Fruit fly (Drosophila melanogaster): Measurements from ENCODE around the gene Gr10b.

Gene Gr10b

DNA sequence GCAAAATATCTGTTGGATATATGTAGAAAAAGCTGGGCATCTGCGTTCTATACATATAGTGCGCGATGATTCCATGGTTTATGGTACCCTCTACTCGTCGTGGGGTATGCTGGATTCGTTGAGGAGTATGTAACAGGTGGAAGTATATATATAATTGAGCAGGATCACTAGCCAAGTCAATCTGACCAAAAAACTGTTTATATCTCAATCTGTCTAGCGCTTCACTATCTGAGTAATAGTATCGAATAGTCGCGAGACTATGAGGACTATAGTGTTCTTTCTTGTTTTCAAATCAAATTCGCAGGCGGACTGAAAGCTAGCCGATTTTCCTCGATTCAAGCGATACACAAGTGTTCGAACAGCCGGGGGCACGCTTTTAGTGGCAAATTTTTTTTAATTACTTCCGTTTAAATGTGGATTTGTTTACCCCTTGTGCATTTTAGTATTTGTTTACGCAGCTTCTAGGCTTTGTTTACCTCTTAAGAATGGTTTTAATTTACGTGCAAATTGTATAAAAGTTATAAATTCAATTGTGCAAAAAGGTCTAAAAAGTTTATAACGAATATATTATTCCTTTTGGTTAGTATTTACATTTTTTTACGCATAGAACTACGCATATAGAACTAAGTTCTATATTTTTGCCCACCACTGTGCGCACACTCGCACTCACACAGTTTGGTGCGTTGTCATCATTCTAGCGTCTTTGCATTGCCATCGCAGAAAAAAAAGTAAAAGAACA is 22.2 kb downstream of the Gr10b start:
- TF ChIP-seq pad (GFP tag; optimal IDR thresholded peaks at IDR 0.05), result no peak
- TF ChIP-seq CG11617 (GFP tag; optimal IDR thresholded peaks at IDR 0.05), result peak; percentile 17
- TF ChIP-seq tj (GFP tag; optimal IDR thresholded peaks at IDR 0.05), result peak; percentile 26
- no peak for TF ChIP-seq cic (GFP tag; optimal IDR thresholded peaks at IDR 0.05)
- peak; percentile 13 for TF ChIP-seq bab1 (GFP tag; optimal IDR thresholded peaks at IDR 0.05)
- TF ChIP-seq CG33017 (tag; optimal IDR thresholded peaks at IDR 0.05), result no peak
- peak; percentile 24 for TF ChIP-seq CG5204 (GFP tag; optimal IDR thresholded peaks at IDR 0.05)
- peak; percentile 34 for TF ChIP-seq CG12768 (GFP tag; optimal IDR thresholded peaks at IDR 0.05)
- peak; percentile 16 for TF ChIP-seq CG14711 (tag; optimal IDR thresholded peaks at IDR 0.05)
- no peak for TF ChIP-seq toe (GFP tag; optimal IDR thresholded peaks at IDR 0.05)
- peak; percentile 89 for TF ChIP-seq kay (GFP tag; ENCODE audit: borderline replicate concordance)
- no peak for TF ChIP-seq Clk (GFP tag; optimal IDR thresholded peaks at IDR 0.05)
- TF ChIP-seq CG7045 (GFP tag; optimal IDR thresholded peaks at IDR 0.05), result peak; percentile 40
- TF ChIP-seq Crg-1 (GFP tag; optimal IDR thresholded peaks at IDR 0.05), result no peak

dm6 chrX:11389494-11390447 is 23.2 kb downstream of the Gr10b start:
- TF ChIP-seq bab1 (GFP tag; optimal IDR thresholded peaks at IDR 0.05), result peak; percentile 67
- no peak for TF ChIP-seq CG7101 (tag; optimal IDR thresholded peaks at IDR 0.05)
- TF ChIP-seq CG12768 (GFP tag; optimal IDR thresholded peaks at IDR 0.05), result no peak
- TF ChIP-seq toe (GFP tag; optimal IDR thresholded peaks at IDR 0.05), result no peak
- TF ChIP-seq CG14711 (tag; optimal IDR thresholded peaks at IDR 0.05), result no peak
- TF ChIP-seq CG1620 (GFP tag; optimal IDR thresholded peaks at IDR 0.05), result no peak
- peak; percentile 99 for TF ChIP-seq pad (GFP tag; optimal IDR thresholded peaks at IDR 0.05)
- TF ChIP-seq Clk (GFP tag; optimal IDR thresholded peaks at IDR 0.05), result no peak
- TF ChIP-seq Hr96 (GFP tag; optimal IDR thresholded peaks at IDR 0.05), result no peak

- TF ChIP-seq Clk (GFP tag; optimal IDR thresholded peaks at IDR 0.05) (no peak), CG14711 (tag; optimal IDR thresholded peaks at IDR 0.05) (no peak), CG12768 (GFP tag; optimal IDR thresholded peaks at IDR 0.05) (no peak), CG7045 (GFP tag; optimal IDR thresholded peaks at IDR 0.05) (no peak), toe (GFP tag; optimal IDR thresholded peaks at IDR 0.05) (no peak), Crg-1 (GFP tag; optimal IDR thresholded peaks at IDR 0.05) (no peak), Mnt (GFP tag; optimal IDR thresholded peaks at IDR 0.05) (no peak), CG1620 (GFP tag; optimal IDR thresholded peaks at IDR 0.05) (no peak), CG5204 (GFP tag; optimal IDR thresholded peaks at IDR 0.05) (no peak), CG7101 (tag; optimal IDR thresholded peaks at IDR 0.05) (no peak), bab1 (GFP tag; optimal IDR thresholded peaks at IDR 0.05) (no peak), CG33017 (tag; optimal IDR thresholded peaks at IDR 0.05) (no peak), pad (GFP tag; optimal IDR thresholded peaks at IDR 0.05) (no peak)
These were observed 27.5 kb downstream of the Gr10b start for dm6 chrX:11385498-11385897.

DNA sequence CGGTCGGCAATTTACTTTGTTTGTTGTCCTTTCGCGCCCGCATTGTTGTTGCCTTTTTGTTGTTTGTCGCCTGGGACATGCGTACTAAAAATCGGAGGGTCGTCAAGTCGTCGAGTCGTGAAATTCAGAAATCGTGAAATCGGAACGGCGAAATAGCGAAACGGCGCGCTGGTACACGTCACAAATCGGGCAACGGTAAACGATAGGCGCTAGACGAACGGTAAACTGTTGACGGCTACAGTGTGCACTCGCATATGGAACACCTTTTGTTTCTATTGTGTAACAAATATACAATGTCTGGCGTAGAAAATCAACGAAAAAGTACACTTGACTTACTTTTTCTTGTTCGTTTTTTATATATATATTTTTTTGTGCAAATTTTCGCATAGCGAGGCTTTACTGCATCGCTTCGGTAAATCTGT is 29.0 kb downstream of the Gr10b start:
- TF ChIP-seq ovo (GFP tag; optimal IDR thresholded peaks at IDR 0.05), result no peak
- peak; percentile 4 for TF ChIP-seq CG12768 (GFP tag; optimal IDR thresholded peaks at IDR 0.05)
- TF ChIP-seq pad (GFP tag; optimal IDR thresholded peaks at IDR 0.05), result no peak
- no peak for TF ChIP-seq CG1620 (GFP tag; optimal IDR thresholded peaks at IDR 0.05)
- TF ChIP-seq cnc (optimal IDR thresholded peaks at IDR 0.05), result no peak
- no peak for TF ChIP-seq Hr96 (GFP tag; optimal IDR thresholded peaks at IDR 0.05)
- no peak for TF ChIP-seq tj (GFP tag; optimal IDR thresholded peaks at IDR 0.05)
- peak; percentile 44 for TF ChIP-seq CG5204 (GFP tag; optimal IDR thresholded peaks at IDR 0.05)
- no peak for TF ChIP-seq kay (GFP tag; ENCODE audit: borderline replicate concordance)
- TF ChIP-seq Clk (GFP tag; optimal IDR thresholded peaks at IDR 0.05), result no peak
- peak; percentile 27 for TF ChIP-seq toe (GFP tag; optimal IDR thresholded peaks at IDR 0.05)
- TF ChIP-seq CG33017 (tag; optimal IDR thresholded peaks at IDR 0.05), result peak; percentile 17
- peak; percentile 42 for TF ChIP-seq CG7045 (GFP tag; optimal IDR thresholded peaks at IDR 0.05)
- TF ChIP-seq CG14711 (tag; optimal IDR thresholded peaks at IDR 0.05), result no peak
- peak; percentile 42 for TF ChIP-seq CG11617 (GFP tag; optimal IDR thresholded peaks at IDR 0.05)
- peak; percentile 46 for TF ChIP-seq CG7101 (tag; optimal IDR thresholded peaks at IDR 0.05)

dm6 chrX:11383530-11383929 is 29.5 kb downstream of the Gr10b start:
- TF ChIP-seq tj (GFP tag; optimal IDR thresholded peaks at IDR 0.05), result no peak
- TF ChIP-seq toe (GFP tag; optimal IDR thresholded peaks at IDR 0.05), result no peak
- no peak for TF ChIP-seq Hr96 (GFP tag; optimal IDR thresholded peaks at IDR 0.05)
- TF ChIP-seq CG12768 (GFP tag; optimal IDR thresholded peaks at IDR 0.05), result no peak
- TF ChIP-seq bab1 (GFP tag; optimal IDR thresholded peaks at IDR 0.05), result no peak
- TF ChIP-seq kay (GFP tag; ENCODE audit: borderline replicate concordance), result no peak

DNA sequence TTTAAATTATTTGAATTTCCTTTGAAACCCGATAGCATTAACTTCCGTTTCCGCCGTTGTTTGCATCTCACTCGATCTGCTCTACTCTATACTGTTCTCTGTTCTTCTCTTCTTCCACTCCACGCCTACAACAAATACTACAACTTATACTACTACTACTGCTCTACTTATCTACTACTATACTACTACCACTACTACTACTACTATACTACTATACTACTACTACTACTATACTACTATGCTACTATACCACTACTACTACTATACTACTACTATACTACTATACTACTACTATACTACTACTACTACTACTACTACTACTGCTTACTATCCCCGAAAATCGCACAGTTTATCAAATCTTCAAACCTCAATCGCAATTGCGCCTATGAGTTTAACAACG is 30.4 kb downstream of the Gr10b start:
- no peak for TF ChIP-seq Hr96 (GFP tag; optimal IDR thresholded peaks at IDR 0.05)
- no peak for TF ChIP-seq CG14711 (tag; optimal IDR thresholded peaks at IDR 0.05)
- TF ChIP-seq Mnt (GFP tag; optimal IDR thresholded peaks at IDR 0.05), result no peak
- TF ChIP-seq CG7045 (GFP tag; optimal IDR thresholded peaks at IDR 0.05), result no peak
- TF ChIP-seq Crg-1 (GFP tag; optimal IDR thresholded peaks at IDR 0.05), result no peak
- TF ChIP-seq tj (GFP tag; optimal IDR thresholded peaks at IDR 0.05), result no peak

All from whole organism, adult.